Fruit fly (Drosophila melanogaster) whole organism: ENCODE results near the gene CG7264.

Experiments
- CG8478 ChIP-seq: fragments of >200 bp; optimal IDR thresholded peaks from 2 replicates; lab custom pipeline; 2018; ENCODE audit warnings: inconsistent platforms
- Dll ChIP-seq: fragments of >200 bp; optimal IDR thresholded peaks from 2 replicates; lab custom pipeline; 2017
- EcR ChIP-seq, 2 experiments: fragments of >200 bp; optimal IDR thresholded peaks; 2 replicates each; lab custom pipeline; 2017; ENCODE audit warnings: missing biosample characterization in 2 of 2, missing genetic modification characterization in 2 of 2, missing genetic modification reagents in 2 of 2
- psq ChIP-seq: fragments of >200 bp; optimal IDR thresholded peaks from 2 replicates; lab custom pipeline; 2017
- usp ChIP-seq: fragments of >200 bp; optimal IDR thresholded peaks from 2 replicates; lab custom pipeline; 2017; ENCODE audit warnings: missing biosample characterization, missing genetic modification characterization, mixed read lengths

dm6 chr3L:11858745-11859144 is 29.9 kb downstream of the CG7264 start:
- TF ChIP-seq CG8478 (lab: Kevin White, UChicago) (no peak), usp (no peak), Dll (lab: Kevin White, UChicago) (no peak), psq (lab: Kevin White, UChicago) (no peak), EcR (GFP tag; optimal IDR thresholded peaks at IDR 0.05; lab: Kevin White, UChicago) (no peak)
